Worm (Caenorhabditis elegans): ENCODE measurements around the gene mog-3.

DNA sequence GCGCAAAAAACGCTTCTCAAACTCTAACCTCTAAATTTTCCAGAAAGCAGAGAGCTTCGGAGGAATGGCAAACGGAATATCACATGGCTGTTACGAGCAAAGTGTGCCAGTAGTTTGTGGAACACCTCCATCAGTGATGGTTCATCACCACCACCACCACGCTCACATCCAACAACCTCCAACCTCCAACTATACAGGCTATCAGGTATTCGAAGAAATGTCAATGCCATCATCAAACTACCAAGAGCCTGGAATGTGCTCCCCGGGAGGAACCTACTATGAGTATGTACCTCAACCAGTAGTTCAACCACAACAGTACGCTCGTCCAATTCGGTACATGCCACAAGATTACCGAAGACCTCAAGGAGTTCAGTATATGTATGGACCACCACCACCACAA lies 35.2 kb downstream of the mog-3 start:
- TF ChIP-seq blmp-1 (tag; optimal IDR thresholded peaks at IDR 0.05), result no peak
- TF ChIP-seq mdl-1 (tag; optimal IDR thresholded peaks at IDR 0.05), result no peak
- TF ChIP-seq unc-62 (GFP tag; optimal IDR thresholded peaks at IDR 0.05), result no peak
- TF ChIP-seq ets-5 (GFP tag; IDR thresholded peaks at IDR 0.05), result no peak
